Fruit fly (Drosophila melanogaster) whole organism, pupa: ENCODE measurements around the gene CG42693.
A peak's percentile ranks its signal among the peaks of the same experiment; 100 is the strongest.

Source experiments
- CG10348 ChIP-seq: fragments of 200-800 bp; sonication (Bioruptor generic); IDR thresholded peaks from 2 replicates; pipeline ENCODE4 v1.3.6; 2022; ENCODE audit warnings: missing biosample characterization, missing genetic modification characterization
- CG12605 ChIP-seq: fragments of 200-800 bp; sonication (Bioruptor generic); IDR thresholded peaks from 2 replicates; pipeline ENCODE4 v1.3.6; 2022; ENCODE audit warnings: missing biosample characterization, missing genetic modification characterization
- CG13204 ChIP-seq: fragments of 200-800 bp; sonication (Bioruptor generic); optimal IDR thresholded peaks from 2 replicates; lab custom pipeline; 2018; ENCODE audit warnings: missing biosample characterization, mild to moderate bottlenecking, missing genetic modification characterization, moderate library complexity
- CG14655 ChIP-seq: fragments of 200-800 bp; sonication (Bioruptor generic); optimal IDR thresholded peaks from 3 replicates; lab custom pipeline; 2017; ENCODE audit warnings: mild to moderate bottlenecking, missing biosample characterization, missing genetic modification reagents, missing genetic modification characterization
- CG15710 ChIP-seq: fragments of 200-800 bp; sonication (Bioruptor generic); optimal IDR thresholded peaks from 2 replicates; lab custom pipeline; 2018; ENCODE audit warnings: missing biosample characterization, mild to moderate bottlenecking, missing genetic modification characterization, moderate library complexity
- CG17806 ChIP-seq: fragments of 200-800 bp; sonication (Bioruptor generic); optimal IDR thresholded peaks from 2 replicates; lab custom pipeline; 2018; ENCODE audit warnings: missing biosample characterization, mild to moderate bottlenecking, missing genetic modification characterization, moderate library complexity
- CG32121 ChIP-seq: fragments of 200-800 bp; sonication (Bioruptor generic); IDR thresholded peaks from 2 replicates; pipeline ENCODE4 v1.3.6; 2022; ENCODE audit warnings: missing biosample characterization, missing genetic modification characterization
- CG34367 ChIP-seq: fragments of 200-800 bp; sonication (Bioruptor generic); optimal IDR thresholded peaks from 2 replicates; lab custom pipeline; 2018; ENCODE audit warnings: missing biosample characterization, mild to moderate bottlenecking, missing genetic modification characterization
- CG4496 ChIP-seq: fragments of 200-800 bp; sonication (Bioruptor generic); IDR thresholded peaks from 3 replicates; pipeline ENCODE4 v1.3.6; 2022; ENCODE audit warnings: missing biosample characterization, missing genetic modification characterization
- CG8159 ChIP-seq: fragments of 200-800 bp; sonication (Bioruptor generic); optimal IDR thresholded peaks from 3 replicates; lab custom pipeline; 2018; ENCODE audit warnings: missing biosample characterization, mild to moderate bottlenecking, missing genetic modification characterization, moderate library complexity
- CG8301 ChIP-seq: fragments of 200-800 bp; sonication (Bioruptor generic); optimal IDR thresholded peaks from 2 replicates; lab custom pipeline; 2018; ENCODE audit warnings: missing biosample characterization, mild to moderate bottlenecking, missing genetic modification characterization
- CG9948 ChIP-seq: fragments of 200-800 bp; sonication (Bioruptor generic); optimal IDR thresholded peaks from 2 replicates; lab custom pipeline; 2018; ENCODE audit warnings: missing biosample characterization, mild to moderate bottlenecking, missing genetic modification characterization, moderate library complexity
- D1 ChIP-seq: fragments of 200-800 bp; sonication (Bioruptor generic); optimal IDR thresholded peaks from 2 replicates; lab custom pipeline; 2018; ENCODE audit warnings: missing biosample characterization, mild to moderate bottlenecking, missing genetic modification characterization, moderate library complexity
- EcR ChIP-seq: fragments of 200-800 bp; sonication (Bioruptor generic); optimal IDR thresholded peaks from 3 replicates; lab custom pipeline; 2019; ENCODE audit warnings: missing biosample characterization, missing genetic modification characterization, mild to moderate bottlenecking, moderate library complexity, missing genetic modification reagents
- Ets98B ChIP-seq: fragments of 200-800 bp; sonication (Bioruptor generic); IDR thresholded peaks from 2 replicates; pipeline ENCODE4 v1.3.6; 2022; ENCODE audit warnings: missing biosample characterization, missing genetic modification characterization
- Pif1A ChIP-seq: fragments of 200-800 bp; sonication (Bioruptor generic); optimal IDR thresholded peaks from 3 replicates; lab custom pipeline; 2016; ENCODE audit warnings: missing biosample characterization, missing genetic modification characterization
- Pif1B ChIP-seq: fragments of 200-800 bp; sonication (Bioruptor generic); optimal IDR thresholded peaks from 3 replicates; lab custom pipeline; 2016; ENCODE audit warnings: missing biosample characterization, missing genetic modification characterization
- Snoo ChIP-seq: fragments of 200-800 bp; sonication (Bioruptor generic); optimal IDR thresholded peaks from 3 replicates; lab custom pipeline; 2017; ENCODE audit warnings: missing biosample characterization, mild to moderate bottlenecking, missing genetic modification characterization, inconsistent platforms
- fd96Ca ChIP-seq: fragments of 200-800 bp; sonication (Bioruptor generic); IDR thresholded peaks from 3 replicates; pipeline ENCODE4 v1.3.6; 2022; ENCODE audit warnings: missing biosample characterization, missing genetic modification characterization
- gl ChIP-seq: fragments of 200-800 bp; sonication (Bioruptor generic); optimal IDR thresholded peaks from 2 replicates; lab custom pipeline; 2018; ENCODE audit warnings: missing biosample characterization, mild to moderate bottlenecking, missing genetic modification characterization
- rn ChIP-seq: fragments of 200-800 bp; sonication (Bioruptor generic); IDR thresholded peaks from 2 replicates; pipeline ENCODE4 v1.3.6; 2022; ENCODE audit warnings: missing biosample characterization, missing genetic modification characterization

The CG42693 gene

DNA sequence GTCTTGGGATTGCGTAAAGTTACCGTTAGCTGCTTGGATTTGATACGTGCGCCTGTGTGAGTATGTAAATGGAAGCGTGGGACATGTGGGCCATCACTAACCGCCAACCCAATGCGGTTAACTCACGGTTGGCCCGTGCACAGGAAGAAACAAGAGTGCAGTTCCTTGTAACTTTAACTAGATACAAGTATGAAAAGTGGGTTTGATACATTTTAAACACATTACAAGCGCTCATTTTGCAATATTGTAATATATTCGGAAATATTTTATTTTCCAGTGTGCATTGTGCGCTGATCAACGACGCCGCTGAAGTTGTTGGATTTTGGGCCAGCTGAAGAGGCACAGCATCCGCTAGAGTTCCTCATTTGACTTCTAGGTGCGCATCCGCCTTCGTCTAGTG, 20.4 kb downstream of the CG42693 start:
- peak; percentile 2 for TF ChIP-seq CG15710 (tag; lab: Kevin White, UChicago)
- TF ChIP-seq CG9948 (tag; lab: Kevin White, UChicago), result no peak
- TF ChIP-seq CG13204, result no peak
- TF ChIP-seq CG10348 (GFP tag; lab: Robert Waterston, UW), result no peak
- peak; percentile 62; the same call in 1 of the 2 replicates for TF ChIP-seq CG32121 (GFP tag; lab: Robert Waterston, UW)
- TF ChIP-seq CG8301 (tag; lab: Kevin White, UChicago), result peak; percentile 55
- TF ChIP-seq CG12605, result peak; percentile 49
- peak; percentile 60 for TF ChIP-seq Pif1B (GFP tag; lab: Kevin White, UChicago)
- peak; percentile 64 for TF ChIP-seq CG14655 (GFP tag; lab: Kevin White, UChicago)
- TF ChIP-seq CG17806, result peak; percentile 10
- no peak for TF ChIP-seq gl
- TF ChIP-seq Pif1A (GFP tag; lab: Kevin White, UChicago), result peak; percentile 61
- TF ChIP-seq CG34367 (tag; lab: Kevin White, UChicago), result no peak
- TF ChIP-seq Snoo, result peak; percentile 49
- no peak for TF ChIP-seq D1 (tag; lab: Kevin White, UChicago)
- peak; percentile 73; the same call in 1 of the 3 replicates for TF ChIP-seq CG4496
- TF ChIP-seq Ets98B (GFP tag; lab: Robert Waterston, UW), result peak; percentile 53
- no peak for TF ChIP-seq EcR
- peak; percentile 62; the same call in 2 of the 3 replicates for TF ChIP-seq fd96Ca (GFP tag; lab: Robert Waterston, UW)
- TF ChIP-seq CG8159, result no peak
- TF ChIP-seq rn, result peak; percentile 41; the same call in 1 of the 2 replicates

- TF ChIP-seq D1 (tag; lab: Kevin White, UChicago) (peak; percentile 32), CG17806 (peak; percentile 89), gl (peak; percentile 81), CG13204 (peak; percentile 87), CG8301 (tag; lab: Kevin White, UChicago) (peak; percentile 90), CG32121 (GFP tag; lab: Robert Waterston, UW) (peak; percentile 76), CG4496 (peak; percentile 91), Snoo (peak; percentile 96), Pif1B (GFP tag; lab: Kevin White, UChicago) (peak; percentile 91), CG8159 (peak; percentile 85), CG14655 (GFP tag; lab: Kevin White, UChicago) (peak; percentile 95), CG12605 (peak; percentile 80), CG9948 (tag; lab: Kevin White, UChicago) (peak; percentile 91), Ets98B (GFP tag; lab: Robert Waterston, UW) (peak; percentile 69), CG10348 (GFP tag; lab: Robert Waterston, UW) (no peak), EcR (peak; percentile 84), CG15710 (tag; lab: Kevin White, UChicago) (peak; percentile 87), Pif1A (GFP tag; lab: Kevin White, UChicago) (peak; percentile 91), fd96Ca (GFP tag; lab: Robert Waterston, UW) (peak; percentile 90), rn (peak; percentile 77), CG34367 (tag; lab: Kevin White, UChicago) (peak; percentile 89)
Measured at dm6 chr3R:31686692-31687351, 21.3 kb downstream of the CG42693 start.

DNA sequence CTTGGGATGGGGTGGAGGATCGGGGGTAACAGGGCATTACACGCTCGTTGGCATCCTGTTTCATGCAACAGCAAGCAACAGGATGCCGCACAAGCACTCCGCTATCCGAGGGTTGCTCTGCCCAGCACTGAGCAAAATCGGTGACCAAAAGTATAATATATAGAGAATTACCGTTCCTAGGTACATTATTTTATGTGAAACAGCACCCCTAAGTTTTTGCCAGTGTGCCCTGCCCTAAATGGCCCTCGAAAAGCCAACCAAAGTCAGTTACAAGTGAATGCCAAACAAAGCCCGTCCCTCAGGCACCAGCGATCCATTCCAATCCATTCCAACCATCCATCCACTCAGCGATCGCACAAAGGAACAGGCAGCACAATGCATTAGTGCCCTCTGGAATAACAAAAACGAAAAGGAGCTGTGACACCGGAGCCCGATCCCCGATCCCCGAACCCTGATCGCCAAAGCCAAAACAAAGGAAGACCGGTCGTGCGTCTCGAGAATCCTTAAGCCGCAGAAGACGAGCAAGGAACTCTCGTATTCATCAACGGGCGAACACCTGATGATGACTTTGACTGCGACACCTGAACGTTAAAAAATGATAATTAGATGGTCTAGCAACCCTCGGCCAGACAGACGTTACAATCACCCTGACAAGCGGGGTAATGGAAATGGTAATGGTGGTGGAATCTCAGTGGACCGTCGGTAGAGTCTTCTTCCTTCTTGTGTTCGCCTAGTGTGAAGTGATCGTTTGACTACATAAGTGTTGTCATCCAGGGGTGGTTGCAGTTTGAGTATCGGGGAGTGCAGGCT, 24.9 kb downstream of the CG42693 start:
- TF ChIP-seq CG8159, result peak; percentile 20
- TF ChIP-seq CG15710 (tag; lab: Kevin White, UChicago), result peak; percentile 17
- TF ChIP-seq gl, result no peak
- TF ChIP-seq, all 21 proteins: peak for 2

dm6 chr3R:31682140-31682782, 25.9 kb downstream of the CG42693 start:
- TF ChIP-seq Ets98B (GFP tag; lab: Robert Waterston, UW), result peak; percentile 91
- TF ChIP-seq CG17806, result peak; percentile 62
- peak; percentile 31 for TF ChIP-seq CG9948 (tag; lab: Kevin White, UChicago)
- TF ChIP-seq CG32121 (GFP tag; lab: Robert Waterston, UW), result peak; percentile 87
- peak; percentile 54 for TF ChIP-seq Snoo
- peak; percentile 49; the same call in 1 of the 2 replicates for TF ChIP-seq CG10348 (GFP tag; lab: Robert Waterston, UW)
- TF ChIP-seq Pif1A (GFP tag; lab: Kevin White, UChicago), result peak; percentile 73
- peak; percentile 43 for TF ChIP-seq gl
- TF ChIP-seq D1 (tag; lab: Kevin White, UChicago), result no peak
- TF ChIP-seq CG8159, result peak; percentile 32
- TF ChIP-seq CG4496, result peak; percentile 92
- TF ChIP-seq CG12605, result peak; percentile 66
- peak; percentile 67 for TF ChIP-seq rn
- TF ChIP-seq EcR, result no peak
- peak; percentile 86 for TF ChIP-seq CG8301 (tag; lab: Kevin White, UChicago)
- peak; percentile 68 for TF ChIP-seq CG13204
- peak; percentile 31 for TF ChIP-seq CG15710 (tag; lab: Kevin White, UChicago)
- TF ChIP-seq fd96Ca (GFP tag; lab: Robert Waterston, UW), result peak; percentile 93
- peak; percentile 75 for TF ChIP-seq Pif1B (GFP tag; lab: Kevin White, UChicago)
- TF ChIP-seq CG14655 (GFP tag; lab: Kevin White, UChicago), result peak; percentile 83
- peak; percentile 6 for TF ChIP-seq CG34367 (tag; lab: Kevin White, UChicago)

- TF ChIP-seq Pif1A (GFP tag; lab: Kevin White, UChicago) (peak; percentile 93), CG8301 (tag; lab: Kevin White, UChicago) (peak; percentile 99), CG32121 (GFP tag; lab: Robert Waterston, UW) (peak; percentile 98), rn (peak; percentile 94), CG9948 (tag; lab: Kevin White, UChicago) (peak; percentile 90), CG34367 (tag; lab: Kevin White, UChicago) (peak; percentile 79), fd96Ca (GFP tag; lab: Robert Waterston, UW) (peak; percentile 98), CG8159 (peak; percentile 84), CG10348 (GFP tag; lab: Robert Waterston, UW) (peak; percentile 88), Ets98B (GFP tag; lab: Robert Waterston, UW) (peak; percentile 99), D1 (tag; lab: Kevin White, UChicago) (no peak), CG14655 (GFP tag; lab: Kevin White, UChicago) (peak; percentile 98), EcR (no peak), CG4496 (peak; percentile 98), Snoo (peak; percentile 61), gl (peak; percentile 80), Pif1B (GFP tag; lab: Kevin White, UChicago) (peak; percentile 92), CG17806 (peak; percentile 89), CG12605 (peak; percentile 96), CG13204 (peak; percentile 77), CG15710 (tag; lab: Kevin White, UChicago) (peak; percentile 79)
Measured at dm6 chr3R:31680773-31681172, 27.4 kb downstream of the CG42693 start.
